Worm (Caenorhabditis elegans): ENCODE results near the gene F20D6.5.

The F20D6.5 gene

ce11 chrV:8123384-8123783 is 38.4 kb upstream of the F20D6.5 start, which contains the start of gene D1014.5:
TSS of gene D1014.5 (plus strand) at chrV:8123684.
- TF ChIP-seq jun-1 (tag; optimal IDR thresholded peaks at IDR 0.05) = no peak
- no peak for TF ChIP-seq snpc-1.2 (GFP tag; IDR thresholded peaks at IDR 0.05)
- peak; percentile 10 for TF ChIP-seq aha-1 (tag)

ce11 chrV:8129252-8129651 is 32.5 kb upstream of the F20D6.5 start, which contains the start of gene spr-1:
TSS of gene spr-1 (minus strand) at chrV:8129352.
- no peak for TF ChIP-seq ceh-82 (tag; optimal IDR thresholded peaks at IDR 0.05)
- no peak for TF ChIP-seq F44E2.7 (GFP tag; IDR thresholded peaks at IDR 0.05)
- TF ChIP-seq Y48G9A.11 (GFP tag; IDR thresholded peaks at IDR 0.05) = no peak
- no peak for TF ChIP-seq dmd-6 (GFP tag; IDR thresholded peaks at IDR 0.05)
- TF ChIP-seq ctbp-1 (GFP tag; IDR thresholded peaks at IDR 0.05) = no peak
- TF ChIP-seq aha-1 (tag) = no peak
- no peak for TF ChIP-seq ceh-32 (tag; optimal IDR thresholded peaks at IDR 0.05; ENCODE audit: poor library complexity)
- no peak for TF ChIP-seq dmd-9 (GFP tag; IDR thresholded peaks at IDR 0.05)
- no peak for TF ChIP-seq mxl-2 (GFP tag; conservative IDR thresholded peaks at IDR 0.05)
- TF ChIP-seq saeg-2 (GFP tag; IDR thresholded peaks at IDR 0.05) = no peak
- TF ChIP-seq dve-1 (tag; optimal IDR thresholded peaks at IDR 0.05; ENCODE audit: insufficient read depth) = no peak
- no peak for TF ChIP-seq aly-2 (tag; optimal IDR thresholded peaks at IDR 0.05)
- no peak for TF ChIP-seq hif-1 (tag; optimal IDR thresholded peaks at IDR 0.05)
- no peak for TF ChIP-seq lin-38 (GFP tag; IDR thresholded peaks at IDR 0.05)
- TF ChIP-seq daf-16 (GFP tag; optimal IDR thresholded peaks at IDR 0.05) = no peak
- no peak for TF ChIP-seq daf-16 (tag; optimal IDR thresholded peaks at IDR 0.05)

DNA sequence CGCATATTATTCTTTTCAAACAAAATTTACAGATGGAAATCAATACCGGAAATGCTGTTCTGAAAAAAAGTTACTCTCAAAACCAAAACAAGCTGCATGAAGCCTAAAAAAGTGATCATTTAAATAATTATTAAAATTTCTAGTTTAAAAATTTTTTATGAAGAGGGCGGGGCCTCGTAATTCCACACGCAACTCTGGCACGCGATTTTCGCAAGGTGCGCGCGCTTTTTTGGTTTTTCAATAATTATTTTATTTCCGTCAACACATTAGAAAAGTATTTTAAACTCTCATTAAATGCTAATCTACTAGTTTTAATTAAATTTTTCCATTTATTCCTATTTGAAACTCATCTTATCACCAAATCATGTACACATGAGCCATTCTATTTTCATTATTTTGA is 32.0 kb upstream of the F20D6.5 start:
- TF ChIP-seq ceh-82 (tag; optimal IDR thresholded peaks at IDR 0.05) = no peak
- no peak for TF ChIP-seq nhr-11 (tag; optimal IDR thresholded peaks at IDR 0.05)
- no peak for TF ChIP-seq hif-1 (tag; optimal IDR thresholded peaks at IDR 0.05)
- no peak for TF ChIP-seq unc-62 (GFP tag; optimal IDR thresholded peaks at IDR 0.05 in 1 of 2)
- TF ChIP-seq unc-62 (tag; optimal IDR thresholded peaks at IDR 0.05) = no peak
- no peak for TF ChIP-seq D1046.2 (GFP tag; IDR thresholded peaks at IDR 0.05)
- no peak for TF ChIP-seq Y105C5A.15 (GFP tag; IDR thresholded peaks at IDR 0.05)
- TF ChIP-seq zfp-2 (tag; optimal IDR thresholded peaks at IDR 0.05) = no peak
- TF ChIP-seq dmd-8 (GFP tag; IDR thresholded peaks at IDR 0.05) = no peak
- TF ChIP-seq mxl-2 (GFP tag; conservative IDR thresholded peaks at IDR 0.05) = no peak
- TF ChIP-seq ztf-7 (tag; optimal IDR thresholded peaks at IDR 0.05) = no peak
- no peak for TF ChIP-seq T26A8.4 (GFP tag; IDR thresholded peaks at IDR 0.05)
- no peak for TF ChIP-seq ceh-32 (tag; optimal IDR thresholded peaks at IDR 0.05; ENCODE audit: poor library complexity)
- no peak for TF ChIP-seq nhr-237 (tag; optimal IDR thresholded peaks at IDR 0.05)

ce11 chrV:8130149-8130661 is 31.6 kb upstream of the F20D6.5 start, which contains the start of gene snap-1:
TSS of gene snap-1 (plus strand) at chrV:8130611.
- TF ChIP-seq lsy-2 (tag; optimal IDR thresholded peaks at IDR 0.05) (peak in 1 of 2 experiments; percentile 75), cey-2 (tag; optimal IDR thresholded peaks at IDR 0.05; ENCODE audit: borderline replicate concordance, insufficient read depth) (no peak), hlh-30 (tag; optimal IDR thresholded peaks at IDR 0.05; ENCODE audit: insufficient read depth) (peak; percentile 93), F37D6.2 (tag; optimal IDR thresholded peaks at IDR 0.05) (peak; percentile 5), nhr-102 (tag; optimal IDR thresholded peaks at IDR 0.05) (no peak), dve-1 (tag; optimal IDR thresholded peaks at IDR 0.05; ENCODE audit: insufficient read depth) (peak; percentile 26), mep-1 (tag; optimal IDR thresholded peaks at IDR 0.05) (peak; percentile 51), ama-1 (optimal IDR thresholded peaks at IDR 0.05) (no peak), mxl-3 (GFP tag; optimal IDR thresholded peaks at IDR 0.05) (peak; percentile 74), mdl-1 (tag; optimal IDR thresholded peaks at IDR 0.05) (peak in 1 of 2 experiments; percentile 38), lin-13 (GFP tag; optimal IDR thresholded peaks at IDR 0.05) (no peak), nhr-42 (GFP tag; IDR thresholded peaks at IDR 0.05) (no peak), lin-38 (GFP tag; IDR thresholded peaks at IDR 0.05) (no peak), aly-2 (tag; optimal IDR thresholded peaks at IDR 0.05) (no peak), nhr-25 (tag; optimal IDR thresholded peaks at IDR 0.05; ENCODE audit: borderline replicate concordance, insufficient read depth) (no peak), daf-16 (GFP tag; optimal IDR thresholded peaks at IDR 0.05) (no peak), daf-16 (tag; optimal IDR thresholded peaks at IDR 0.05) (peak; percentile 57), php-3 (GFP tag; IDR thresholded peaks at IDR 0.05) (no peak), lin-15B (tag; optimal IDR thresholded peaks at IDR 0.05) (no peak), zip-11 (GFP tag; IDR thresholded peaks at IDR 0.05) (no peak), ztf-11 (tag; optimal IDR thresholded peaks at IDR 0.05) (no peak), Y75B8A.6 (GFP tag; IDR thresholded peaks at IDR 0.05) (no peak), dmd-6 (GFP tag; IDR thresholded peaks at IDR 0.05) (no peak; the same call in 1 of the 2 replicates), unc-62 (GFP tag; optimal IDR thresholded peaks at IDR 0.05 in 1 of 2) (peak in 1 of 2 experiments; percentile 32), unc-62 (tag; optimal IDR thresholded peaks at IDR 0.05) (no peak)
